Fruit fly (Drosophila melanogaster): ENCODE results near the gene Naa60.

The Naa60 gene

dm6 chr3L:9705591-9705990 is 21.1 kb upstream of the Naa60 start:
- TF ChIP-seq Myc (optimal IDR thresholded peaks at IDR 0.05) (no peak), sage (GFP tag; optimal IDR thresholded peaks at IDR 0.05) (no peak), Dif (GFP tag; optimal IDR thresholded peaks at IDR 0.05; ENCODE audit: partially characterized antibody) (no peak), woc (GFP tag; optimal IDR thresholded peaks at IDR 0.05) (no peak), sv (GFP tag; optimal IDR thresholded peaks at IDR 0.05) (no peak), ey (GFP tag; optimal IDR thresholded peaks at IDR 0.05) (no peak), Abd-B (GFP tag; optimal IDR thresholded peaks at IDR 0.05) (no peak)

- TF ChIP-seq Mio (GFP tag; optimal IDR thresholded peaks at IDR 0.05) (no peak), Dfd (GFP tag; optimal IDR thresholded peaks at IDR 0.05) (peak; percentile 96)
Observed at dm6 chr3L:9708797-9709196, 17.9 kb upstream of the Naa60 start.

- TF ChIP-seq brk (GFP tag; optimal IDR thresholded peaks at IDR 0.05) (no peak), GATAd (GFP tag; optimal IDR thresholded peaks at IDR 0.05) (no peak), Jra (GFP tag; optimal IDR thresholded peaks at IDR 0.05) (no peak), psq (GFP tag; optimal IDR thresholded peaks at IDR 0.05) (no peak), CG9705 (GFP tag; optimal IDR thresholded peaks at IDR 0.05) (no peak), Rel (GFP tag; optimal IDR thresholded peaks at IDR 0.05) (no peak), Rel (tag; optimal IDR thresholded peaks at IDR 0.05) (peak; percentile 95), Dfd (GFP tag; optimal IDR thresholded peaks at IDR 0.05) (no peak), Mio (GFP tag; optimal IDR thresholded peaks at IDR 0.05) (no peak)
Observed at dm6 chr3L:9711203-9711602, 15.5 kb upstream of the Naa60 start.

dm6 chr3L:9712066-9712789 is 14.5 kb upstream of the Naa60 start:
- TF ChIP-seq N (GFP tag; optimal IDR thresholded peaks at IDR 0.05) (no peak), OdsH (GFP tag; optimal IDR thresholded peaks at IDR 0.05) (peak; percentile 19), jim (GFP tag; optimal IDR thresholded peaks at IDR 0.05) (no peak), HLH106 (tag; optimal IDR thresholded peaks at IDR 0.05) (no peak), Sp1 (GFP tag; optimal IDR thresholded peaks at IDR 0.05) (no peak), psq (GFP tag; optimal IDR thresholded peaks at IDR 0.05) (peak; percentile 24), usp (GFP tag; optimal IDR thresholded peaks at IDR 0.05) (no peak), CrebA (GFP tag; optimal IDR thresholded peaks at IDR 0.05; ENCODE audit: borderline replicate concordance) (no peak), CG9705 (GFP tag; optimal IDR thresholded peaks at IDR 0.05) (no peak), fru (GFP tag; optimal IDR thresholded peaks at IDR 0.05) (no peak), CG32264 (GFP tag; optimal IDR thresholded peaks at IDR 0.05) (no peak), h (GFP tag; optimal IDR thresholded peaks at IDR 0.05) (peak; percentile 39), ey (GFP tag; optimal IDR thresholded peaks at IDR 0.05) (peak; percentile 16), Dfd (GFP tag; optimal IDR thresholded peaks at IDR 0.05) (no peak), dsf (GFP tag; optimal IDR thresholded peaks at IDR 0.05; ENCODE audit: borderline replicate concordance) (no peak), Vsx2 (GFP tag; optimal IDR thresholded peaks at IDR 0.05; ENCODE audit: partially characterized antibody) (no peak), dl (GFP tag; optimal IDR thresholded peaks at IDR 0.05; ENCODE audit: insufficient read depth in 1 of 2, partially characterized antibody in 2 of 2) (no peak), Jra (GFP tag; optimal IDR thresholded peaks at IDR 0.05) (no peak), foxo (GFP tag; optimal IDR thresholded peaks at IDR 0.05) (peak in 1 of 2 experiments; percentile 40), lola (GFP tag; optimal IDR thresholded peaks at IDR 0.05) (no peak)

dm6 chr3L:9713383-9713827 is 13.3 kb upstream of the Naa60 start, which contains the start of gene SH3PX1:
SH3PX1 (minus strand) TSS chr3L:9713827.
- peak; percentile 30 for TF ChIP-seq Hr83 (GFP tag; optimal IDR thresholded peaks at IDR 0.05; ENCODE audit: poor library complexity, severe bottlenecking)
- TF ChIP-seq OdsH (GFP tag; optimal IDR thresholded peaks at IDR 0.05): no peak
- TF ChIP-seq GATAd (GFP tag; optimal IDR thresholded peaks at IDR 0.05): no peak
- TF ChIP-seq Rel (GFP tag; optimal IDR thresholded peaks at IDR 0.05): no peak
- TF ChIP-seq Rel (tag; optimal IDR thresholded peaks at IDR 0.05): peak; percentile 40
- no peak for TF ChIP-seq psq (GFP tag; optimal IDR thresholded peaks at IDR 0.05)

Data from whole organism, wandering third instar larva.